Worm (Caenorhabditis elegans) whole organism, L4 larva: ENCODE results near the gene F18A1.1.

Source experiments
- R02D3.7 ChIP-seq: fragments of 150-350 bp; sonication (generic microtip); optimal IDR thresholded peaks from 3 replicates; lab custom pipeline; 2014; ENCODE audit warnings: missing biosample characterization, missing genetic modification characterization
- lin-13 ChIP-seq: fragments of 150-350 bp; optimal IDR thresholded peaks from 2 replicates; lab custom pipeline; 2014; ENCODE audit warnings: missing biosample characterization, missing genetic modification reagents, missing genetic modification characterization
- unc-130 ChIP-seq: sonication (generic microtip); optimal IDR thresholded peaks from 2 replicates; lab custom pipeline; 2016; ENCODE audit warnings: missing genetic modification reagents, missing genetic modification characterization, missing compliant biosample characterization
- unc-39 ChIP-seq: sonication (generic microtip); optimal IDR thresholded peaks from 2 replicates; lab custom pipeline; 2017; ENCODE audit warnings: missing biosample characterization, missing genetic modification characterization

- TF ChIP-seq R02D3.7 (tag; lab: Kevin White, UChicago) (peak; percentile 58), unc-130 (GFP tag; lab: Kevin White, UChicago) (peak; percentile 72), lin-13 (GFP tag; lab: Kevin White, UChicago) (no peak), unc-39 (tag; lab: Kevin White, UChicago) (no peak)
Measured at ce11 chrII:7663704-7664660, 20.7 kb upstream of the F18A1.1 start, which contains the start of the genes F18A1.7 and rpa-1.
